Worm (Caenorhabditis elegans): ENCODE data around the gene grsp-1.

grsp-1 gene

DNA sequence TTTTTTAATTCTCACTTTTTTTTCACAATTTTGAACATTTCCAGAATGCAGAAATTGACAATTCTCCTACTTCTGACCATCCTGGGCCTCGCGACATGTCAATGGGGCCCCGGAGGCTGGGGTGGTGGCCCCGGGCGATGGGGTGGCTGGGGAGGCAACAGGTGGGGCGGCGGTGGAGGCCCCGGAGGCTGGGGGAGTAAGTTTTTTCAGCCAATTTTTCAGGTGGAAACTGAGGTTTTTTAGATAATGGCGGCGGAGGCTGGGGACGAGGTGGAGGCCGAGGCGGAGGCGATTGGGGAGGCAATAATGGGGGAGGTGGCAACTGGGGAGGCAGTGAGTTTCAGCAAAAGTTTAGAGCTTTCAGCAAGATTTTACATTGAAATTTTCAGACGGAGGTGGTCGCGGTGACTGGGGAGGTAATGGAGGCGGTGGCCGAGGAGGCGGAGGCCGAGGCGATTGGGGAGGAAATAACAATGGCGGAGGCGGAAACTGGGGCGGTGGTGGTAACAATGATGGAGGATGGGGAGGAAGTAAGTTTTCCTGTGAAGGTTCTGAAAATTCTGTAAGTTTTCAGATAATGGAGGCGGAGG lies 919 bp downstream of the grsp-1 start:
- no peak for TF ChIP-seq unc-86 (tag; optimal IDR thresholded peaks at IDR 0.05)
- no peak for TF ChIP-seq efl-1 (optimal IDR thresholded peaks at IDR 0.05)
- peak in 1 of 2 experiments; percentile 39 for TF ChIP-seq efl-1 (GFP tag; optimal IDR thresholded peaks at IDR 0.05 in 1 of 2)
- TF ChIP-seq ceh-8 (GFP tag; optimal IDR thresholded peaks at IDR 0.05), result peak; percentile 25
- no peak for TF ChIP-seq efl-3 (GFP tag; optimal IDR thresholded peaks at IDR 0.05)

ce11 chrV:19611675-19612345 lies 2.5 kb downstream of the grsp-1 start:
- TF ChIP-seq sup-37 (GFP tag; optimal IDR thresholded peaks at IDR 0.05) (no peak), lsy-2 (tag; optimal IDR thresholded peaks at IDR 0.05) (no peak), fkh-4 (tag; optimal IDR thresholded peaks at IDR 0.05; ENCODE audit: borderline replicate concordance) (no peak), nhr-11 (tag; optimal IDR thresholded peaks at IDR 0.05) (no peak), aly-2 (tag; optimal IDR thresholded peaks at IDR 0.05) (no peak), fos-1 (tag; optimal IDR thresholded peaks at IDR 0.05) (no peak), ceh-82 (tag; optimal IDR thresholded peaks at IDR 0.05) (no peak), grh-1 (GFP tag; IDR thresholded peaks at IDR 0.05) (0 out of 2 replicates have a peak, but pooled peaks have one; percentile 40), ceh-88 (GFP tag; IDR thresholded peaks at IDR 0.05) (no peak), nhr-237 (tag; optimal IDR thresholded peaks at IDR 0.05) (no peak), unc-86 (tag; optimal IDR thresholded peaks at IDR 0.05) (no peak), nhr-12 (tag; optimal IDR thresholded peaks at IDR 0.05) (no peak), nhr-19 (GFP tag; conservative IDR thresholded peaks at IDR 0.05) (peak; percentile 10; the same call in 1 of the 2 replicates), dpl-1 (GFP tag; optimal IDR thresholded peaks at IDR 0.05) (no peak), zip-4 (GFP tag; optimal IDR thresholded peaks at IDR 0.05) (no peak), hpl-2 (GFP tag; optimal IDR thresholded peaks at IDR 0.05) (no peak), tbx-2 (tag; optimal IDR thresholded peaks at IDR 0.05) (no peak), efl-1 (optimal IDR thresholded peaks at IDR 0.05) (no peak), efl-1 (GFP tag; optimal IDR thresholded peaks at IDR 0.05 in 1 of 2) (no peak), nhr-71 (tag; optimal IDR thresholded peaks at IDR 0.05) (no peak), mab-9 (GFP tag; IDR thresholded peaks at IDR 0.05) (no peak), nhr-85 (tag) (peak; percentile 61), ces-1 (GFP tag; optimal IDR thresholded peaks at IDR 0.05) (no peak), mep-1 (tag; optimal IDR thresholded peaks at IDR 0.05) (no peak), lir-3 (tag; optimal IDR thresholded peaks at IDR 0.05; ENCODE audit: poor library complexity) (no peak), lin-14 (GFP tag; optimal IDR thresholded peaks at IDR 0.05) (peak; percentile 2)

DNA sequence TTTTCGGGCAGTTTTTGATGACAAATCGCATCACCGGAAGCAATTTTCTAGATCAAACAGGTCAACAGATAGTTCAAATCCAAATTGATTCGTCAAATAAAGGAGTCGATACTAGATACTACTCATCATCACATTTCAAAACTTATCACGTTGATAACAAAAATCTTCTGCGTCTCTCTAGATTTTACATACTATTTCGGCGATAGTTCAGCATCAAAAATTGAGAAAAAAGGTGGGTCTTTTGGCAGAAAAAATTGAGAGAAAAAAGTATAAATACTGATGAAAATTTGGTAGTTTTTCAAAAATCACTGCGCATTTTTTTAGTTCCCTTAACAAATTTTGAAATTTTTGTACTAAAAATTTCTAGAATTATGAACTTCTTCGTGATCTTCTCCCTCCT lies 3.9 kb downstream of the grsp-1 start, which contains the start of gene nlp-26:
Gene nlp-26 (plus strand): TSS at position 301 of the 400 bp plus-strand sequence.
- peak in 1 of 6 experiments; percentile 39 for TF ChIP-seq elt-3 (tag; optimal IDR thresholded peaks at IDR 0.05)
- TF ChIP-seq aly-2 (tag; optimal IDR thresholded peaks at IDR 0.05), result no peak
- TF ChIP-seq vab-15 (tag; optimal IDR thresholded peaks at IDR 0.05), result no peak
- TF ChIP-seq C16A3.4 (tag; optimal IDR thresholded peaks at IDR 0.05), result no peak
- no peak for TF ChIP-seq lin-14 (GFP tag; optimal IDR thresholded peaks at IDR 0.05)
- no peak for TF ChIP-seq nhr-20 (tag; optimal IDR thresholded peaks at IDR 0.05)
- TF ChIP-seq aha-1 (tag; optimal IDR thresholded peaks at IDR 0.05), result no peak
- no peak for TF ChIP-seq skn-1 (tag; optimal IDR thresholded peaks at IDR 0.05)
- TF ChIP-seq hlh-17 (GFP tag; optimal IDR thresholded peaks at IDR 0.05; ENCODE audit: borderline replicate concordance), result no peak

ce11 chrV:19620098-19620497 lies 10.8 kb downstream of the grsp-1 start:
- TF ChIP-seq C04F5.9 (tag; optimal IDR thresholded peaks at IDR 0.05), result no peak
- TF ChIP-seq nhr-77 (tag; optimal IDR thresholded peaks at IDR 0.05), result no peak
- no peak for TF ChIP-seq zag-1 (tag; optimal IDR thresholded peaks at IDR 0.05)
- TF ChIP-seq sptf-1 (tag; optimal IDR thresholded peaks at IDR 0.05), result no peak
- no peak for TF ChIP-seq hlh-4 (tag; optimal IDR thresholded peaks at IDR 0.05)
- no peak for TF ChIP-seq ama-1 (optimal IDR thresholded peaks at IDR 0.05)
- no peak for TF ChIP-seq rnt-1 (tag; optimal IDR thresholded peaks at IDR 0.05)
- TF ChIP-seq nhr-28 (tag; optimal IDR thresholded peaks at IDR 0.05), result no peak
- no peak for TF ChIP-seq hlh-17 (GFP tag; optimal IDR thresholded peaks at IDR 0.05; ENCODE audit: borderline replicate concordance)
- no peak for TF ChIP-seq fos-1 (tag; optimal IDR thresholded peaks at IDR 0.05)
- peak in 1 of 2 experiments; percentile 49 for TF ChIP-seq lin-35 (GFP tag; optimal IDR thresholded peaks at IDR 0.05)
- TF ChIP-seq blmp-1 (tag; optimal IDR thresholded peaks at IDR 0.05), result peak; percentile 31
- no peak for TF ChIP-seq efl-3 (GFP tag; optimal IDR thresholded peaks at IDR 0.05)
- TF ChIP-seq nhr-12 (tag; optimal IDR thresholded peaks at IDR 0.05), result no peak
- TF ChIP-seq pqm-1 (tag; optimal IDR thresholded peaks at IDR 0.05), result no peak
- TF ChIP-seq tlp-1 (tag; optimal IDR thresholded peaks at IDR 0.05), result no peak
